Worm (Caenorhabditis elegans) whole organism, late embryonic: ENCODE data around the gene R102.10.

Source experiments
- C38D4.7 ChIP-seq: fragments of 200-800 bp; sonication (Bioruptor generic); optimal IDR thresholded peaks from 2 replicates; lab custom pipeline; 2018; ENCODE audit warnings: mild to moderate bottlenecking, missing genetic modification characterization, moderate library complexity, missing compliant biosample characterization
- dmd-4 ChIP-seq: sonication (generic microtip); optimal IDR thresholded peaks from 2 replicates; lab custom pipeline; 2016; ENCODE audit warnings: borderline replicate concordance, missing genetic modification characterization, missing compliant biosample characterization
- elt-2 ChIP-seq: sonication (generic microtip); optimal IDR thresholded peaks from 2 replicates; lab custom pipeline; 2016; ENCODE audit warnings: missing genetic modification reagents, missing genetic modification characterization, missing compliant biosample characterization

DNA sequence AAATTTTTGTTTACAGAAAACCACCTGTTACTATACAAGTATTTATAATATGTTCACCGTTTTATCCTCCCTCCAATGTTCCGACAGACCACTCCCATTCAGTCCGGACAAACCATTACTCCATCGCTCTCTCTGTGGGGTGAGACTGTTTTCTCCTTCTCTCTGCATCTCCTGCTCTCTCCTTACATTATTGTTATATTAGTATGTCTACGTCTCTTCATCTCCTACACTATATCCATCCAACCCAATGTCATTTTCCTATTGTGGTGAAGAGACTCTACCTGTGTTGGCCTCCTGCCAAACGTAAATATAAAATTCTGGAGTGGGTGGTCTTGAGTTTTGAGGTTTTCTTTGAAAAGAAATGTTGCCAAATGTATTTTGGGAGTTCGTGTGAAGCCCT, 9.3 kb downstream of the R102.10 start:
- TF ChIP-seq elt-2 (tag; lab: Kevin White, UChicago) = no peak
- TF ChIP-seq dmd-4 = no peak
- no peak for TF ChIP-seq C38D4.7
